Fruit fly (Drosophila melanogaster) whole organism, adult: ENCODE data around the gene eIF4E1.

Experiments
- CG11617 ChIP-seq: fragments of 200-800 bp; sonication (Bioruptor generic); optimal IDR thresholded peaks from 2 replicates; lab custom pipeline; 2017; ENCODE audit warnings: mild to moderate bottlenecking, missing biosample characterization, missing genetic modification reagents, missing genetic modification characterization
- CG12768 ChIP-seq: fragments of 200-800 bp; sonication (Bioruptor generic); optimal IDR thresholded peaks from 2 replicates; lab custom pipeline; 2017; ENCODE audit warnings: missing biosample characterization, missing genetic modification characterization, mild to moderate bottlenecking, moderate library complexity, missing genetic modification reagents
- CG14711 ChIP-seq: fragments of 200-800 bp; sonication (Bioruptor generic); optimal IDR thresholded peaks from 2 replicates; lab custom pipeline; 2018; ENCODE audit warnings: missing biosample characterization, mild to moderate bottlenecking, missing genetic modification characterization, moderate library complexity
- CG1620 ChIP-seq: fragments of 200-800 bp; sonication (Bioruptor generic); optimal IDR thresholded peaks from 2 replicates; lab custom pipeline; 2016; ENCODE audit warnings: missing biosample characterization, missing genetic modification characterization
- CG33017 ChIP-seq: fragments of 200-800 bp; sonication (Bioruptor generic); optimal IDR thresholded peaks from 2 replicates; lab custom pipeline; 2018; ENCODE audit warnings: missing biosample characterization, mild to moderate bottlenecking, missing genetic modification characterization, moderate library complexity
- CG5204 ChIP-seq: fragments of 200-800 bp; sonication (Bioruptor generic); optimal IDR thresholded peaks from 2 replicates; lab custom pipeline; 2016; ENCODE audit warnings: missing biosample characterization, missing genetic modification characterization
- CG7045 ChIP-seq: fragments of 200-800 bp; sonication (Bioruptor generic); optimal IDR thresholded peaks from 2 replicates; lab custom pipeline; 2017; ENCODE audit warnings: missing biosample characterization, mild to moderate bottlenecking, missing genetic modification characterization
- CG7101 ChIP-seq: fragments of 200-800 bp; sonication (Bioruptor generic); optimal IDR thresholded peaks from 2 replicates; lab custom pipeline; 2018; ENCODE audit warnings: missing biosample characterization, mild to moderate bottlenecking, missing genetic modification characterization, moderate library complexity
- Clk ChIP-seq: fragments of 200-800 bp; sonication (Bioruptor generic); optimal IDR thresholded peaks from 2 replicates; lab custom pipeline; 2017; ENCODE audit warnings: missing biosample characterization, missing genetic modification characterization
- Crg-1 ChIP-seq: fragments of 200-800 bp; sonication (Bioruptor generic); optimal IDR thresholded peaks from 2 replicates; lab custom pipeline; 2016; ENCODE audit warnings: missing biosample characterization, missing genetic modification characterization
- Hr96 ChIP-seq: fragments of 200-800 bp; sonication (Bioruptor generic); optimal IDR thresholded peaks from 2 replicates; lab custom pipeline; 2016; ENCODE audit warnings: missing biosample characterization, missing genetic modification characterization
- Mnt ChIP-seq: fragments of 200-800 bp; sonication (Bioruptor generic); optimal IDR thresholded peaks from 2 replicates; lab custom pipeline; 2016; ENCODE audit warnings: missing biosample characterization, mild to moderate bottlenecking, missing genetic modification characterization
- bab1 ChIP-seq: fragments of 200-800 bp; sonication (Bioruptor generic); optimal IDR thresholded peaks from 3 replicates; lab custom pipeline; 2019; ENCODE audit warnings: missing biosample characterization, mild to moderate bottlenecking, missing genetic modification characterization, moderate library complexity
- cic ChIP-seq: fragments of 200-800 bp; sonication (Bioruptor generic); optimal IDR thresholded peaks from 2 replicates; lab custom pipeline; 2017; ENCODE audit warnings: missing biosample characterization, mild to moderate bottlenecking, missing genetic modification characterization, moderate library complexity
- cnc ChIP-seq, 2 experiments: fragments of >200 bp; optimal IDR thresholded peaks; 2 replicates each; lab custom pipeline; 2017
- kay ChIP-seq: fragments of 200-800 bp; sonication (Bioruptor generic); peaks from one replicate; lab custom pipeline; 2016; ENCODE audit warnings: missing biosample characterization, missing genetic modification characterization, borderline replicate concordance
- ovo ChIP-seq: fragments of 200-800 bp; sonication (Bioruptor generic); optimal IDR thresholded peaks from 2 replicates; lab custom pipeline; 2016; ENCODE audit warnings: missing biosample characterization, missing genetic modification characterization
- pad ChIP-seq: fragments of 200-800 bp; sonication (Bioruptor generic); optimal IDR thresholded peaks from 3 replicates; lab custom pipeline; 2017; ENCODE audit warnings: missing biosample characterization, missing genetic modification characterization, mild to moderate bottlenecking, moderate library complexity, missing genetic modification reagents
- tj ChIP-seq: fragments of 200-800 bp; sonication (Bioruptor generic); optimal IDR thresholded peaks from 3 replicates; lab custom pipeline; 2017; ENCODE audit warnings: missing biosample characterization, mild to moderate bottlenecking, missing genetic modification characterization, moderate library complexity
- toe ChIP-seq: fragments of 200-800 bp; sonication (Bioruptor generic); optimal IDR thresholded peaks from 2 replicates; lab custom pipeline; 2016; ENCODE audit warnings: missing biosample characterization, missing genetic modification characterization

Gene eIF4E1

DNA sequence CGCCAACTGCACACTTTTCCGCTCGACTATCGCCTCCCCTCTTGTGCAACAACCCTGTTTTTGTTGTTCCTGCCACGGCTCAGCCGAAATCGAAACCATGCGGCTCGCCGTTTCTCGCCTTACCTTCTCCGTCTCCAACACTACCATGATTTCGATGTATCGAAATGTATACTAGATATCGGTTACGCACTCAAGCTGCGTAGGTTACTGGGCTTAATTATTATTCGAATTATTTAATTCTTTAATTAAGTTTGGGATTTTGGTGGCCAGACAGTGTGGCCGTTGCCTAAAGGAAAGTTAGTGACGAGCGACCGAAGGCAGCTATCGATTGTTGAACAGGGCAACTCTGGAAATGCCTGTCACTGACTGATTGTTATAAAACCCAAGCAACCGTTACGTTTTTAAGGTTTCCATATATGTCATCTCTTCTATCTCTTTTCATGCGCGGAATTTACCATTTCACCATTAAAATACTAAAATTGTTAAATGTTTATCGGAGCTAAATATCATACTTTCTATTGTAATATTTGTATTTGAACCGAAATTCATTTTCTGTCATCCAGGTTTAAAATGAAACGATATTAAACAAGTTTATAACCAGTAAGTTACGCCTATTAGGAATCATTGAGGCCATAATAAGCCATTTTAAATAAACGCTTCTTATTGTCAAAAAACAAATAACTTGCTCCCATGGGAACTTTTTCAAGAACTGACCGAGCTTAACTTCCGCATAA, at the start of gene eIF4E1:
eIF4E1 (minus strand) TSS at position 304 of the 734 bp plus-strand sequence.
- TF ChIP-seq ovo (GFP tag; lab: Kevin White, UChicago) (no peak), Mnt (GFP tag; lab: Kevin White, UChicago) (peak; percentile 78), cnc (optimal IDR thresholded peaks at IDR 0.05; lab: Kevin White, UChicago) (no peak), Hr96 (GFP tag; lab: Kevin White, UChicago) (no peak), cic (GFP tag; lab: Kevin White, UChicago) (no peak), pad (GFP tag; lab: Kevin White, UChicago) (no peak), CG5204 (GFP tag; lab: Kevin White, UChicago) (no peak), bab1 (GFP tag; lab: Kevin White, UChicago) (peak; percentile 9), CG7101 (no peak), Crg-1 (GFP tag; lab: Kevin White, UChicago) (no peak), tj (GFP tag; lab: Kevin White, UChicago) (peak; percentile 38), CG14711 (tag; lab: Kevin White, UChicago) (peak; percentile 87), CG11617 (no peak), CG7045 (no peak), kay (GFP tag; lab: Kevin White, UChicago) (peak; percentile 38)

DNA sequence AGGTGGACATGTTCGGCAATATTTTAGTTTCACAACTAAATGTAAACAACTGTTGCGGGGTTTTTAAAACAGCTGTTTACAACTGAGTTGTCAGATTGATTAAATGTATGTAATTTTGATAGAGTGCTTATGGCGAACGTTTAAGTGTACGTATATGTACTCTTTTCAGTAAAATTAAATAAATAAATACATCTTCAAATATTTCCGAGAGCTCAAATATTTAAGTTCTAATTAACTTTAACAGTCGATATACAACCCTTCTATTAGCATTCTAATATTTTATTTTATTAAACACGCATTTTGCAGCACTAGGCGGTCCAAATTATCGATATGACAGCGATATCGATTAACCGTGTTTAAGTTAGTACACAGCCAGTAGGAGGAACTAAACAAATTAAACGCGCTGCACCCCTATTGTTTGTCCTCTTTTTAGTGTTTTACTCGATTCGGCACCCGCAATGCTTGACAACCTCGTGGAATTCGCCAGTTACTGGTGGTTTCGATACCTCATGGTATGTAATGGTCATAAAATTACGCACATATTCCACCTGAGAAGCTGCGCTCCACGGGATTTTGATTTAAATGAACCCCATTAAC, 49.4 kb upstream of the eIF4E1 start, which contains the start of the genes CG3448 and ghi:
CG3448 (minus strand) TSS at position 51 of the 597 bp plus-strand sequence.
ghi (plus strand) TSS at position 355 of the 597 bp plus-strand sequence.
- TF ChIP-seq Crg-1 (GFP tag; lab: Kevin White, UChicago) (peak; percentile 44), CG1620 (GFP tag; lab: Kevin White, UChicago) (peak; percentile 72), cic (GFP tag; lab: Kevin White, UChicago) (peak; percentile 63), CG11617 (peak; percentile 71), CG12768 (GFP tag; lab: Kevin White, UChicago) (peak; percentile 87), CG33017 (peak; percentile 68), CG7101 (peak; percentile 86), CG7045 (peak; percentile 75), CG14711 (tag; lab: Kevin White, UChicago) (peak; percentile 99), tj (GFP tag; lab: Kevin White, UChicago) (peak; percentile 12), Clk (peak; percentile 32), Hr96 (GFP tag; lab: Kevin White, UChicago) (no peak), ovo (GFP tag; lab: Kevin White, UChicago) (no peak), toe (GFP tag; lab: Kevin White, UChicago) (peak; percentile 84), CG5204 (GFP tag; lab: Kevin White, UChicago) (no peak), bab1 (GFP tag; lab: Kevin White, UChicago) (peak; percentile 84), Mnt (GFP tag; lab: Kevin White, UChicago) (peak; percentile 77), cnc (optimal IDR thresholded peaks at IDR 0.05; lab: Kevin White, UChicago) (no peak), pad (GFP tag; lab: Kevin White, UChicago) (peak; percentile 69)

DNA sequence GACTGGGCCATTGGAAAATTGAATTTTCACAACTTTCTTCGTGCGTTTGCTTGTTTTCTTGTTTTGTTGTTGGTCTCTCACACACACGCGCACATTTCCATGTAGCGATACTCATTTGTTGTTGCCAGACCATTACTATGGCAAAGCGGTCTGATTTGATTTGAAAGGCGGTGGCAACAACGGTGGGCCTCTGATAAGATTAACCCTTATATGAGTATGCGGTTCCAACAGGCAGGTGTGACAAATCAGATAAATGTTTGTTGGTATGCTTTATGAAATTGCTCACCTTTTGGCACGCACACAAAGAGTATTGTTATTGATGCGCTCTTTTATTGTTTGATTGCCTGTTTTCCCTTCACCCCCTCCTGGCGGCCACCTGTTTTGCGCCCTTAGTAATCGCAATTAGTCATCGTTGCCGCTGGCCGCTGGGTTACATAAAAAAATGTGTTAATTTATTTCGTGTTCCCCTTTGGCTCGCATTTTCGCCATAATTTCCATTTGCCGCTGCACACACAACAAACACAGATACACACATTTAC, 45.0 kb upstream of the eIF4E1 start:
- no peak for TF ChIP-seq ovo (GFP tag; lab: Kevin White, UChicago)
- TF ChIP-seq Hr96 (GFP tag; lab: Kevin White, UChicago) = no peak
- no peak for TF ChIP-seq Clk
- TF ChIP-seq kay (GFP tag; lab: Kevin White, UChicago) = peak; percentile 99
- TF ChIP-seq CG7101 = no peak
- TF ChIP-seq Crg-1 (GFP tag; lab: Kevin White, UChicago) = no peak
- peak; percentile 59 for TF ChIP-seq cic (GFP tag; lab: Kevin White, UChicago)
- TF ChIP-seq CG33017 = peak; percentile 55
- TF ChIP-seq toe (GFP tag; lab: Kevin White, UChicago) = no peak
- no peak for TF ChIP-seq CG1620 (GFP tag; lab: Kevin White, UChicago)
- TF ChIP-seq CG11617 = no peak
- no peak for TF ChIP-seq CG7045
- TF ChIP-seq CG12768 (GFP tag; lab: Kevin White, UChicago) = no peak
- no peak for TF ChIP-seq pad (GFP tag; lab: Kevin White, UChicago)
- no peak for TF ChIP-seq bab1 (GFP tag; lab: Kevin White, UChicago)
- peak; percentile 84 for TF ChIP-seq CG14711 (tag; lab: Kevin White, UChicago)
- no peak for TF ChIP-seq CG5204 (GFP tag; lab: Kevin White, UChicago)
- TF ChIP-seq tj (GFP tag; lab: Kevin White, UChicago) = peak; percentile 55
- TF ChIP-seq cnc (optimal IDR thresholded peaks at IDR 0.05; lab: Kevin White, UChicago) = no peak
- peak; percentile 12 for TF ChIP-seq Mnt (GFP tag; lab: Kevin White, UChicago)

DNA sequence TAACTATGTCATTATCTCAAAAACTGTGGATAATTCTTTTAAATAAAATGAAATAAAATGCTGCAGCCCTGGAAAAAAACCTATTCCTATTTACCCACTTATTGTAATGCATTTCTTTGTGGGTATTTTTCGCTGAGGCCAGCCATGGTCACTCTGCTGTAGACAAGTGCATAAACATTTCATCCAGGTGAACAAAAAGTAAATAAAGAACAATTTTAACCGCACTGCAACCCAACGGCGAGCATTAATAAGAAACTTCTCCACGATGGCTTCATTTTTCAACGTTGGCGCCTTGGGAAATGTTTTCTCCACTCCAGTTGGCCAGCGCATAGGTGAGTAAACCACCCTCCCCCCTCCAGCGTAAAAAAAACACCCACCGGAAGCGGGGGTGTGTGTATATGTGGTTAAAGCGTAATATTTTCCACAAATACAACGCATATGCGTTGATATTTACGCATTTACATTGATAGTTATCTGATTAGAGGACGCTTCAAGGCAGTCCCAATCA, 44.5 kb upstream of the eIF4E1 start, which contains the start of gene CG3529:
CG3529 (plus strand) TSS at position 134 of the 508 bp plus-strand sequence.
- peak; percentile 42 for TF ChIP-seq bab1 (GFP tag; lab: Kevin White, UChicago)
- peak; percentile 36 for TF ChIP-seq cic (GFP tag; lab: Kevin White, UChicago)
- TF ChIP-seq CG7101 = peak; percentile 30
- peak; percentile 51 for TF ChIP-seq Mnt (GFP tag; lab: Kevin White, UChicago)
- TF ChIP-seq kay (GFP tag; lab: Kevin White, UChicago) = no peak
- peak; percentile 35 for TF ChIP-seq pad (GFP tag; lab: Kevin White, UChicago)
- TF ChIP-seq cnc (optimal IDR thresholded peaks at IDR 0.05; lab: Kevin White, UChicago) = no peak
- TF ChIP-seq CG33017 = peak; percentile 29
- peak; percentile 42 for TF ChIP-seq CG11617
- peak; percentile 45 for TF ChIP-seq CG14711 (tag; lab: Kevin White, UChicago)
- TF ChIP-seq Clk = no peak
- TF ChIP-seq Crg-1 (GFP tag; lab: Kevin White, UChicago) = peak; percentile 34
- peak; percentile 43 for TF ChIP-seq Hr96 (GFP tag; lab: Kevin White, UChicago)
- no peak for TF ChIP-seq CG7045
- peak; percentile 37 for TF ChIP-seq CG12768 (GFP tag; lab: Kevin White, UChicago)
- TF ChIP-seq ovo (GFP tag; lab: Kevin White, UChicago) = peak; percentile 31
- TF ChIP-seq CG5204 (GFP tag; lab: Kevin White, UChicago) = no peak
- no peak for TF ChIP-seq tj (GFP tag; lab: Kevin White, UChicago)
- TF ChIP-seq toe (GFP tag; lab: Kevin White, UChicago) = peak; percentile 57
- TF ChIP-seq CG1620 (GFP tag; lab: Kevin White, UChicago) = no peak
